Worm (Caenorhabditis elegans): ENCODE measurements around the gene cyp-35A1.

ce11 chrV:7330868-7331267 is 30.7 kb downstream of the cyp-35A1 start, which contains the start of gene F10G2.2:
- TF ChIP-seq him-1 (tag; optimal IDR thresholded peaks at IDR 0.05) (no peak), W03F9.2 (tag; optimal IDR thresholded peaks at IDR 0.05) (no peak)

All from whole organism, L4/young adult.